In the genomic region with DNA sequence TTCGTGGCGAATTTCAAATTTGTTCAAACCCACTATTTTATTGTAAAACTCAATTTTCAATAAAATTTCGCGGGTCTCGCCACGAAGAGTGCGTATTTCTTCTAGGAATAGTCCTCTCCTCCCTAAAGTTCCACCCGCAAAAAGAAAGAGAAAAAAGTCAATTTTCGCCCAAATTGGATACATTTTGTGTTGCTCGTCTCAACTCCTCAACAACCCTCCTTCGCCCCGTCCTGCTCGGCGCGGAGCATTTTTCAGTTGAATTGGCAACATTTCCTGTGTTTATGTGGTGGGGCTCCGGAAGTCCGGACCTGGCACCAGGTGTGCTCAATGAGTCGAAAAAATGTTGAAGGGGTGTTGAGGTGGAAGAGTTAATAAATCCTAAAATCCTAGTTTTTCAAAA, we compare ENCODE assay signal across 5 worm cellular contexts.
TF ChIP-seq lines count a peak whose summit lies in the region.

No protein-coding gene starts in this region.

TF ChIP-seq in whole organism, L1 larva, 84 proteins besides CTCF, POLR2A, EP300 and RAD21:
- peak; percentile 61 for TF ChIP-seq lin-14 (GFP tag; optimal IDR thresholded peaks at IDR 0.05; lab: Kevin White, UChicago)
- TF ChIP-seq fkh-8 (tag; optimal IDR thresholded peaks at IDR 0.05; lab: Kevin White, UChicago) = peak; percentile 41
- no peak for TF ChIP-seq ceh-63 (GFP tag; optimal IDR thresholded peaks at IDR 0.05; lab: Kevin White, UChicago)
- TF ChIP-seq hlh-4 (tag; optimal IDR thresholded peaks at IDR 0.05; lab: Kevin White, UChicago) = no peak
- TF ChIP-seq hpl-2 (GFP tag; optimal IDR thresholded peaks at IDR 0.05; lab: Kevin White, UChicago) = no peak

TF ChIP-seq in whole organism, L3 larva, 47 proteins besides CTCF, POLR2A, EP300 and RAD21:
- TF ChIP-seq sea-2 (GFP tag; optimal IDR thresholded peaks at IDR 0.05; lab: Kevin White, UChicago) (no peak), nfya-1 (tag; optimal IDR thresholded peaks at IDR 0.05; lab: Kevin White, UChicago; ENCODE audit: insufficient read depth) (peak; percentile 3)
TF ChIP-seq in whole organism, L3 larva: peak in this region for 1.

TF ChIP-seq in whole organism, L4 larva, 104 proteins besides CTCF, POLR2A, EP300 and RAD21:
- TF ChIP-seq daf-8 (GFP tag; IDR thresholded peaks at IDR 0.05; lab: Robert Waterston, UW) (no peak), egl-43 (GFP tag; IDR thresholded peaks at IDR 0.05; lab: Robert Waterston, UW) (0 out of 2 replicates have a peak, but pooled peaks have one; percentile 5)

TF ChIP-seq in whole organism, late embryonic, 69 proteins besides CTCF, POLR2A, EP300 and RAD21:
- no peak for TF ChIP-seq sdc-2 (tag; optimal IDR thresholded peaks at IDR 0.05; lab: Kevin White, UChicago)
- TF ChIP-seq pag-3 (tag; optimal IDR thresholded peaks at IDR 0.05; lab: Kevin White, UChicago; ENCODE audit: borderline replicate concordance) = no peak
- TF ChIP-seq unc-42 (tag; optimal IDR thresholded peaks at IDR 0.05; lab: Kevin White, UChicago) = peak; percentile 52
- TF ChIP-seq ceh-30 (tag; optimal IDR thresholded peaks at IDR 0.05; lab: Kevin White, UChicago) = no peak
- no peak for TF ChIP-seq syd-9 (tag; optimal IDR thresholded peaks at IDR 0.05; lab: Kevin White, UChicago)
- TF ChIP-seq pha-4 (tag; optimal IDR thresholded peaks at IDR 0.05; lab: Kevin White, UChicago) = no peak
- no peak for TF ChIP-seq unc-86 (tag; optimal IDR thresholded peaks at IDR 0.05; lab: Kevin White, UChicago)

TF ChIP-seq in whole organism, mixed stage, embryonic, 35 proteins besides CTCF, POLR2A, EP300 and RAD21:
- TF ChIP-seq M03D4.4 (tag; optimal IDR thresholded peaks at IDR 0.05; lab: Kevin White, UChicago) (no peak), ces-1 (GFP tag; optimal IDR thresholded peaks at IDR 0.05; lab: Kevin White, UChicago) (peak; percentile 51)
